Fruit fly (Drosophila melanogaster) S2 (cell line): ENCODE data around the gene Rab9D.
A peak's percentile ranks its signal among the peaks of the same experiment; 100 is the strongest.
"Not testable (repeated sequence)": the region's sequence is repeated elsewhere in the genome, so short reads cannot be mapped to it uniquely, and the experiment has no call there.

Experiments used
- CG8478 ChIP-seq: fragments of >200 bp; optimal IDR thresholded peaks from 2 replicates; lab custom pipeline; 2018
- CTCF ChIP-seq, 2 experiments: fragments of >200 bp; optimal IDR thresholded peaks; 2 replicates each; lab custom pipeline; 2018

The Rab9D gene

DNA sequence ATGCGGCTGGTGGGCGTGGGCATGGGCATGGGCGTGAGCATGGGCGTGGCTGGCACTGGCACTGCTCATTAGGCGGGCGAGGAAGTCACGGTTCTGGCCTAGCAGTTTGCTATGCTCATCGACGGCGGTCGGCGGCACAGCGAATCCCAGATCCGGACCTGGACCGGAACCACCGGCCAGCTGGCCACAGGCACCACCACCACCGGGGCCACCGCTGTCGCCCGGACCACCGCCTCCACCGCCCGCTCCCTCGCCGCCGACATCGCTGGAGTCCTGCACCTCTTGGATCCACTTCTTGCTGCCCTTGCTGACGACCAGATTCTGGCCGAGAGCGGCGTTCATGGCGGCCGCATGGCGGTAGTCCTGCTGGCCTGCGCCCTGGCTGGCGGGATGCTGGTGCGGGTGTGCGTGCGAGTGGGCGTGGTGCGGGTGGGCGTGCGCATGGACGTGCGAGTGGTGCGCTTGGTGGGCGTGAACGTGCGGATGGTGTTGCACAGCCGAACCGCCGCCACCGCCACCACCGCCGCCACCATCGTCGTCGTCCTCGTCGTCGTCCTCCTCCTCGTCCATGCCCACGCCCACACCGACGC, 18.1 kb downstream of the Rab9D start:
- TF ChIP-seq CG8478 (lab: Kevin White, UChicago), result no peak
- TF ChIP-seq CTCF (optimal IDR thresholded peaks at IDR 0.05; lab: Kevin White, UChicago), result no peak

DNA sequence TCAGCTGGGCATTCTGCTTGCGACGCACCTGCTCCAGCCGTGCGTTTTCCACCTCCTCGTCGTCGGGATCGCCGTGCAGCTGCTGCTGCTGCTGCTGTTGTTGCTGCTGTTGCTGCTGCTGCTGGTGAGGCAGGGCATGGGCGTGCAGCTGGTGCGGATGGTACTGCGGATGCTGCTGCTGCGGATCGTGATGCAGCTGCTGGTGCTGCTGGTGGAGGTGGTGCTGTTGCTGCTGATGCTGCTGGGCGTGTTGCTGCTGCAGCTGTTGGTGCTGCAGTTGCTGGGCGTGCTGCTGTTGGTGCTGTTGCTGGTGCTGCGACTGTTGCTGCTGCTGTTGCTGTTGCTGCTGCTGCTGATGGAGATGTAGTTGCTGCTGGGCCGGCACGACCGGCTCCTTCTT, 18.7 kb downstream of the Rab9D start:
- TF ChIP-seq CG8478 (lab: Kevin White, UChicago) (no peak), CTCF (optimal IDR thresholded peaks at IDR 0.05; lab: Kevin White, UChicago) (no peak)

DNA sequence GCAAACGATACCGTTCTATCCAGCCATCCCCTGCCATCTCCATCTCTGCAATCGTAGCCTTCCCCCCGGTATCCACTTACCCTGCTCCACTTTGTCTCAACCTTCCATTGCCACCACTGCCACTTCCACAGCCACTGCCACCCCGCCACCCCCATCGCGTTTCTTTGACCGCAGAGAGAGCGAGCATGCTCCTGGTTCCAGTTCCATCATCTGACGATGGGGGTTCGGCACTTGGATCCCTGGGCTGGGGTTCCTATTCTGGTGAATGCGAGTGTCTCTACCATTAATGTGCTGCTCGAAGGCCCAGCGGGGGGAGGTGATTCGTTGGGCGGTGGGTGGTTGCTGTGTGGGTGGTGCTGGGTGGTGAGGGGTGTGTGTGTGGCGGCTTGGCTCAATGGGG, 24.7 kb downstream of the Rab9D start:
- no peak for TF ChIP-seq CTCF (optimal IDR thresholded peaks at IDR 0.05; lab: Kevin White, UChicago)

DNA sequence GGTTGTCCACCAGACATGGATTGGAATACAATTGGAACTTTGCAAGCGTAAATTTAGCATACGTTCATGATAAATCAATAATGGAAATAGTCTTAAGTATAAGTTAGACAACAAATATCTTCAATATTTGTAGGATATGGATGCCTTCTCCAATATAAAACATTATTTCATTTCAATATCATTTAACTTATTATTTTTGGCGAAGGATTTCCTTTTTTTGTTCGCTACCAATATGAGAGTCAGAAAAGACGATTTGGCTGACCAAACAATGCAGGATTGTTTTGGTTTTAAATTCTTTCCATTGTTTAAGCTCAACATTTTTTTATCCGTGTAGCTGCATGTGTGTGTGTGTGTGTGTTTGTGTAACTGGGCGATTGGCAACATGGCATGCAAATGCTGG, 26.3 kb downstream of the Rab9D start:
- TF ChIP-seq CG8478 (lab: Kevin White, UChicago) (no peak), CTCF (optimal IDR thresholded peaks at IDR 0.05; lab: Kevin White, UChicago) (no peak)

DNA sequence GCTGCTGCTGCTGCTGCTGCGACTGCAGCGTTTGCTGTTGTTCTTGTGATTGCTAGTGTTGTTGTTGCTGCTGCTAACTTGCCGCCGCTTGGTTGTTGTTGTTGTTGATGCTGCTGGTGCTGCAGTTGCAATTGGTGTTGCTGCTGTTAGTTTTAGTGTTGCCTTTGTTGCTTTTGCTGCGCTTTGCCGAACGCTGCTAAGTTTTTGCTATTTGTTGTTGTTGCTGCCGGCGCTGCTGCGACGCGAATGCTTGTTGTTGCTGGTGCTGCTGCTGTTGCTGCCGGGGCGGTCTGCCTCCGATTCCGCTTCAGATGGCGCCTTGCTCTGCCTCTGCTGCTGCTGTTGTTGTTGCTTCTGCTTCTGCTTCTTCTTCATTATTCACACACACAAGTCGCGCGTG, 29.6 kb downstream of the Rab9D start:
- TF ChIP-seq CTCF (optimal IDR thresholded peaks at IDR 0.05; lab: Kevin White, UChicago) (no peak), CG8478 (lab: Kevin White, UChicago) (no peak)

DNA sequence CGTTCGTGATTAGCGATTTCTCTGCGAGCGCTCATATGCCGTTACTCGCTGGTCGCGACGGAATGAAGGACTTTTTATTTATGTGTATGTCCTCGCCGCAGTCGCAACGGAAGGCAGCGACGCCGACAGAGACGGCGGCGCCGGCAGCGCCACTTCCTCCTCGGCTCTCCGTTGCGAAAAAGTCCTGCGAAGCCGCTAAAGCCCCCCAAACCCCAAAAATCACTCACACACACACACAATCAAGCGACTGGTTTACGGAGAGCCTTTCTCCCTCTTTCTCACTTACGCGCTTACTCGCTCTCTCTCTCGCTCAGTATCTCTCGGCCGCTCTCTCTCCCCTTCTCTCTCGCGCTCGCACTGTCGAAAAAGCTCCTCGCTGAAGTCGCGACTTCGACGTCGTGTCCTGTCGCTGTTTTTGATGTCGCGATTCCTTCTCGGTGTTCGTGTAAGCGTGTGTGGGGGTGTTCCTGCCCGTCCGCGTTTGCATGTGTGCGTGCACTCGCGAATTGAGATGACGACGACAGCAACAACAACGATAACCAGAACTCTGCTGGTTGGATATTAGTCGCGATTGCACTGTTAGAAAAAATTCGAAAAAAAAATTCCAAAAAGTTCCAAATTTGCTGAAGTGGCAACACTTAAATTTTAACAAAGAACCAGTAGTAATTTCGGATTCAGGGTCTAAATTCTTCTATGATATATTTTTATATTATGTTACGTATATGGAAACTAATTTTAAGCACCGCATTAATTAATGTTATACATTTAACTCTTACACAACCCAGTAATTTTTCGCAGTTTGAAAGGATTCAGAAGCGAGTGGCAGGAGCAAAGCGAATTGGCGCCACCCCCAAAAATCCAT, 31.5 kb downstream of the Rab9D start, which contains the start of gene CG43347:
Gene CG43347 (minus strand): TSS at position 47 of the 862 bp plus-strand sequence.
- TF ChIP-seq CG8478 (lab: Kevin White, UChicago), result no peak
- TF ChIP-seq CTCF (optimal IDR thresholded peaks at IDR 0.05; lab: Kevin White, UChicago), result no peak

DNA sequence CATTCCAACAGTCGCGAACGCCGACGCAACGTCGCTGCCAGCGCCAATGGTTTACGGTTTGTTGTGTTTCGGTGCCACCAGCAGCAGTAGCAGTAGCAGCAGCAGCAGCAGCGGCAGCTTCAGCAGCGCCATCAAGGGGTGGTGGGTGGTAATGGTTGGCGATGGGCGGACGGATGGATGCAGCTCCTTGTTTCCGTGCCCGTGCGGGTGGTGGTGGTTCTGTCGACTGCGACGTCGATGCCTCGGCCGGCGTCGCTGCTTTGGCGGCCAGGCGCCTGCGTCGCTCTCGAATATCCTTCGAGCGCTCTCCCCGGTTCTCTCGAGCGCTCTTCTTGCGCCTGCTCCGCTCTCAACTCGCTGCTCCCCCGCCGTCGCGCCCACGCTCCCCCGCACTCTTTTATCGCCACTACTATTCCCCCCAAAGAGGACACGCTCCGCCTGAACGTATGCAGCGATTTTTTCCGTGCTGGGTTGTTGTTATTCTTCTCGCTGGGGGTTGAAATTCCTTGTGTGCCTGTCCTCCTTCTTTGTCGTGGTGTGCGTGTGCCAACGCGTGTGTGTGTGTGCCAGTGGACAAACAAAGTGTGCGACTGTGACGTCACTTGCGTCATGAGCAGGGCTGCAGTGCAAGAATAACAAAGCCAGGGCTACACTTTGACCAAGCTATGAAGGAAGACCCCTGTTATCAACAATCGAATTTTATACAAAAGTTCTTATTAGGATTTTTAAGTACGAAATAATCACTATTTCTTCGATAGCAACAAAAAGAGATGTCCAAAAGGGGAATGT, 32.5 kb downstream of the Rab9D start:
- TF ChIP-seq CG8478 (lab: Kevin White, UChicago), result no peak
- no peak for TF ChIP-seq CTCF (optimal IDR thresholded peaks at IDR 0.05; lab: Kevin White, UChicago)

DNA sequence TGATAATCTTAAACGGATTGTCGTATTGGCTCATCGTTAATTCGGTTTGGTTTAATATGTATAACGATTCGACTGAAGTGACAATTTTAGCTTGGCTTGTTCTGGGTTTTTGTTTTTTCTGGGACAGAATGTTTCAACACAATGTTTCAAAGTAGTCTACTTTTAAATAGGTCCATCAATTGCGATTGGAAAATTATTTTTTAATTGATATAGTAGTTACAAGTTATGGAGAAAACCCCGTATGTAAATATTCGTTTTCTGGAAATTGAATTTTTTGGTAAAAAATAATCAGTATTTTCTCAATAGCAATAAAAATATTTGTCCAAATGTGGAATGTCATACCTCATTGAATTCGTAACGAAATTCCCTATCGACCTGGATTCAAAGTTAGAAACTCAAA, 34.2 kb downstream of the Rab9D start, which contains the start of gene Rab9Db:
Gene Rab9Db (minus strand): TSS at position 101 of the 400 bp plus-strand sequence.
- TF ChIP-seq CTCF (optimal IDR thresholded peaks at IDR 0.05; lab: Kevin White, UChicago); CG8478 (lab: Kevin White, UChicago): not testable (repeated sequence)

DNA sequence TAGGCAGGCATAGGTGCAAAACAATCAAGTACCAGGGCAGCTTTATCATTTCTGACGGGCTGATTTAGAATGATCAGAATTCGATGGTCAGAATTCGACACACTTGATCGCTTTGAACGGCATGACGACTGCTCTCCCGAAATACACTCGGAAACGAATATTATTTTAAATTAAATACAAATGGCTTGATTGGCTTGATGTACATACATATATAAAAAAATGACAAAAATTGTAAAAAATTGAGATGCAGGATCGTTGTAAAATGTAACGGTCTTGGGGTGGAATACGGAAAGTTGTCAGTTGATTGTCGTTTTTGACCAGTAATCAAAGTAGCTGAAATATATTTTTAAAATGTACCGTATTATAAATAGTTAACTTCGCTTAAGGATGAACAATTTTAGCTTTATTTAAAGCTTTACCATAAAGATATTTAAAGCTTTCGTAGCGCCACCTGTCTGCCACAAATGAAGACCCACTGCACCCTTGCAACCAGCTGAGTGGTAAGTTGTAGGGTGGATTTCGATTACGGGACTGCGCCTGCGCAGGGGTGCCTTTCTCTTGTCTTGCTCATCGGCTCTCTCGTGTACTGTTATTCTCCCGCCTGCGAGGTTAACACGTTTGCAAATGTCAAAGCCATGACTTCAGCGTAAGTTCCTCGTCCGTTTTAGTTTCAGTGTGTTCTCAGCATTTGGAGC, 38.3 kb downstream of the Rab9D start, which contains the start of the genes CG9806 and X11Lbeta:
Gene CG9806 (minus strand): TSS at position 51 of the 695 bp plus-strand sequence.
Gene X11Lbeta (plus strand): TSS at position 676 of the 695 bp plus-strand sequence.
- peak; percentile 25 to 47 for TF ChIP-seq CTCF (optimal IDR thresholded peaks at IDR 0.05; lab: Kevin White, UChicago)
- no peak for TF ChIP-seq CG8478 (lab: Kevin White, UChicago)

DNA sequence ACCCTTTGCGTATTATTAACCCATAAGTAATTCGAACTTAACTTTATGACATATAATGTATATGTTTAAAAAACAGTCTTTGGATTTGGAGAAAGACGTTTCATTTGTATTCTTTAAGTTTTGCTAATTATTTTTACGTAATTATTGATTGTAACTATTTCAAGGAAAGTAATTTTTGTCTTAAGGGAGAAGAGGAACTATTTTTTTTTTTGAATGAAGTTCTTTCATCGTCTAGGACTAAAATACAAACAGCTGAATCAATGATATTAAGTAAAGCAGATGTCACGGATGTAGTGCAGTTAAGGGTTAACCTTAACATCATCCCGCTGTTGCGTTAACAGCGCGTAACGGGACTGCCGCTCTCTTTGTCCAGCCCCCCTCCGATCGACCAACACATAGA, 40.0 kb downstream of the Rab9D start:
- TF ChIP-seq CTCF (optimal IDR thresholded peaks at IDR 0.05; lab: Kevin White, UChicago), result no peak
- no peak for TF ChIP-seq CG8478 (lab: Kevin White, UChicago)
